Worm (Caenorhabditis elegans) whole organism, mixed stage, embryonic: ENCODE results near the gene abt-1.

Source experiments
- elt-1 ChIP-seq: sonication (generic microtip); optimal IDR thresholded peaks from 2 replicates; lab custom pipeline; 2017; ENCODE audit warnings: missing genetic modification characterization, mild to moderate bottlenecking, missing compliant biosample characterization, antibody characterized with exemption, moderate library complexity, borderline replicate concordance; ENCODE audit not compliant: insufficient read depth
- lin-13 ChIP-seq: fragments of 150-350 bp; optimal IDR thresholded peaks from 2 replicates; lab custom pipeline; 2014; ENCODE audit warnings: missing biosample characterization, missing genetic modification characterization
- mep-1 ChIP-seq: fragments of 150-350 bp; optimal IDR thresholded peaks from 2 replicates; lab custom pipeline; 2017; ENCODE audit warnings: missing biosample characterization, missing genetic modification reagents, missing genetic modification characterization, inconsistent platforms
- pha-4 ChIP-seq: fragments of 150-350 bp; optimal IDR thresholded peaks from 2 replicates; lab custom pipeline; 2018; ENCODE audit warnings: missing biosample characterization, missing genetic modification reagents, missing genetic modification characterization
- snpc-4 ChIP-seq: fragments of 150-350 bp; optimal IDR thresholded peaks from 2 replicates; lab custom pipeline; 2014; ENCODE audit warnings: missing biosample characterization, missing genetic modification characterization
- unc-120 ChIP-seq: sonication (generic microtip); optimal IDR thresholded peaks from 2 replicates; lab custom pipeline; 2017; ENCODE audit warnings: missing genetic modification characterization, missing compliant biosample characterization; ENCODE audit not compliant: poor library complexity, severe bottlenecking
- unc-39 ChIP-seq: fragments of 150-350 bp; optimal IDR thresholded peaks from 2 replicates; lab custom pipeline; 2014; ENCODE audit warnings: missing biosample characterization, missing genetic modification characterization
- zip-8 ChIP-seq: fragments of 150-350 bp; optimal IDR thresholded peaks from 2 replicates; lab custom pipeline; 2014; ENCODE audit warnings: missing biosample characterization, missing genetic modification characterization

- no peak for TF ChIP-seq unc-39
- TF ChIP-seq snpc-4 (tag; lab: Kevin White, UChicago): no peak
- TF ChIP-seq unc-120 (tag; lab: Kevin White, UChicago): no peak
- TF ChIP-seq pha-4: no peak
- no peak for TF ChIP-seq lin-13 (tag; lab: Kevin White, UChicago)
- TF ChIP-seq elt-1 (tag; lab: Kevin White, UChicago): no peak
- TF ChIP-seq mep-1: no peak
- TF ChIP-seq zip-8 (tag; lab: Kevin White, UChicago): no peak
These were observed 17.7 kb upstream of the abt-1 start, which contains the start of gene F01G10.4 for ce11 chrIV:10232456-10232855.
